Worm (Caenorhabditis elegans) whole organism, L3 larva: ENCODE results near the gene Y7A5A.9.

ENCODE experiments used
- R02D3.7 ChIP-seq: fragments of 150-350 bp; optimal IDR thresholded peaks from 2 replicates; lab custom pipeline; 2014; ENCODE audit warnings: missing biosample characterization, missing genetic modification characterization
- elt-1 ChIP-seq: fragments of 150-350 bp; optimal IDR thresholded peaks from 2 replicates; lab custom pipeline; 2014; ENCODE audit warnings: missing biosample characterization, missing genetic modification characterization
- fos-1 ChIP-seq: fragments of 150-350 bp; optimal IDR thresholded peaks from 2 replicates; lab custom pipeline; 2014; ENCODE audit warnings: missing biosample characterization, missing genetic modification characterization
- hmg-11 ChIP-seq: sonication (generic microtip); optimal IDR thresholded peaks from 2 replicates; lab custom pipeline; 2016; ENCODE audit warnings: missing genetic modification characterization, missing compliant biosample characterization
- lin-15B ChIP-seq: fragments of 150-350 bp; optimal IDR thresholded peaks from 2 replicates; lab custom pipeline; 2014; ENCODE audit warnings: missing biosample characterization, missing genetic modification characterization
- nhr-237 ChIP-seq: fragments of 150-350 bp; optimal IDR thresholded peaks from 2 replicates; lab custom pipeline; 2014; ENCODE audit warnings: missing biosample characterization, missing genetic modification characterization
- snpc-4 ChIP-seq: fragments of 150-350 bp; optimal IDR thresholded peaks from 2 replicates; lab custom pipeline; 2014; ENCODE audit warnings: missing biosample characterization, missing genetic modification characterization
- tbx-2 ChIP-seq: sonication (generic microtip); optimal IDR thresholded peaks from 2 replicates; lab custom pipeline; 2016; ENCODE audit warnings: mild to moderate bottlenecking, missing genetic modification characterization, missing compliant biosample characterization
- unc-39 ChIP-seq: sonication (generic microtip); optimal IDR thresholded peaks from 4 replicates; lab custom pipeline; 2017; ENCODE audit warnings: missing biosample characterization, missing genetic modification characterization
- unc-62 ChIP-seq: fragments of 150-350 bp; sonication (generic microtip); optimal IDR thresholded peaks from 4 replicates; lab custom pipeline; 2014; ENCODE audit warnings: missing biosample characterization, missing genetic modification reagents, missing genetic modification characterization

- TF ChIP-seq elt-1 (tag; lab: Kevin White, UChicago) (no peak), snpc-4 (tag; lab: Kevin White, UChicago) (no peak), fos-1 (tag; lab: Kevin White, UChicago) (no peak), unc-39 (no peak), tbx-2 (tag; lab: Kevin White, UChicago) (no peak), R02D3.7 (no peak), lin-15B (no peak), hmg-11 (tag; lab: Kevin White, UChicago) (no peak), unc-62 (GFP tag; lab: Kevin White, UChicago) (no peak), nhr-237 (tag; lab: Kevin White, UChicago) (no peak)
Measured at ce11 chrX:15794977-15795376, 32.0 kb upstream of the Y7A5A.9 start, which contains the start of gene Y7A5A.10.
